Fruit fly (Drosophila melanogaster) whole organism, embryonic: ENCODE measurements around the gene CG3448.

Experiments
- Aef1 ChIP-seq: fragments of 200-800 bp; sonication (Bioruptor generic); IDR thresholded peaks from 3 replicates; pipeline ENCODE4 v1.3.6; 2022; ENCODE audit warnings: missing biosample characterization, missing genetic modification characterization
- Antp ChIP-seq: fragments of 200-800 bp; sonication (Bioruptor generic); optimal IDR thresholded peaks from 3 replicates; lab custom pipeline; 2016; ENCODE audit warnings: missing biosample characterization, missing genetic modification characterization
- Atf3 ChIP-seq: fragments of 200-800 bp; sonication (Bioruptor generic); optimal IDR thresholded peaks from 3 replicates; lab custom pipeline; 2016; ENCODE audit warnings: missing biosample characterization, missing genetic modification characterization
- Bteb2 ChIP-seq: fragments of 200-800 bp; sonication (Bioruptor generic); optimal IDR thresholded peaks from 2 replicates; lab custom pipeline; 2016; ENCODE audit warnings: missing biosample characterization, missing genetic modification characterization
- CG10366 ChIP-seq: fragments of 200-800 bp; sonication (Bioruptor generic); IDR thresholded peaks from 2 replicates; pipeline ENCODE4 v1.3.6; 2022; ENCODE audit warnings: missing biosample characterization, missing genetic modification characterization
- CG1233 ChIP-seq: fragments of 200-800 bp; sonication (Bioruptor generic); optimal IDR thresholded peaks from 4 replicates; lab custom pipeline; 2018; ENCODE audit warnings: missing biosample characterization, mild to moderate bottlenecking, missing genetic modification characterization
- CG13287 ChIP-seq: fragments of 200-800 bp; sonication (Bioruptor generic); IDR thresholded peaks from 2 replicates; pipeline ENCODE4 v1.3.6; 2022; ENCODE audit warnings: missing biosample characterization, missing genetic modification characterization; ENCODE audit not compliant: partially characterized antibody
- CG16863 ChIP-seq: fragments of 200-800 bp; sonication (Bioruptor generic); optimal IDR thresholded peaks from 3 replicates; lab custom pipeline; 2016; ENCODE audit warnings: missing biosample characterization, missing genetic modification characterization
- CG17186 ChIP-seq: fragments of 200-800 bp; sonication (Bioruptor generic); optimal IDR thresholded peaks from 3 replicates; lab custom pipeline; 2017; ENCODE audit warnings: missing biosample characterization, missing genetic modification reagents, missing genetic modification characterization
- CG17361 ChIP-seq: fragments of 200-800 bp; sonication (Bioruptor generic); IDR thresholded peaks from 3 replicates; pipeline ENCODE4 v1.3.6; 2022; ENCODE audit warnings: missing biosample characterization, missing genetic modification characterization
- CG17568 ChIP-seq: fragments of 200-800 bp; sonication (Bioruptor generic); optimal IDR thresholded peaks from 2 replicates; lab custom pipeline; 2018; ENCODE audit warnings: missing biosample characterization, mild to moderate bottlenecking, missing genetic modification characterization, moderate library complexity
- CG2116 ChIP-seq: fragments of 200-800 bp; sonication (Bioruptor generic); optimal IDR thresholded peaks from 3 replicates; lab custom pipeline; 2018; ENCODE audit warnings: missing biosample characterization, mild to moderate bottlenecking, missing genetic modification characterization
- CG30403 ChIP-seq: fragments of 200-800 bp; sonication (Bioruptor generic); optimal IDR thresholded peaks from 3 replicates; lab custom pipeline; 2016; ENCODE audit warnings: missing biosample characterization, missing genetic modification characterization
- CG32767 ChIP-seq: fragments of 200-800 bp; sonication (Bioruptor generic); IDR thresholded peaks from 2 replicates; pipeline ENCODE4 v1.3.6; 2022; ENCODE audit warnings: missing biosample characterization, missing genetic modification characterization
- CG33557 ChIP-seq: fragments of 200-800 bp; sonication (Bioruptor generic); optimal IDR thresholded peaks from 2 replicates; lab custom pipeline; 2019; ENCODE audit warnings: missing biosample characterization, mild to moderate bottlenecking, missing genetic modification characterization, moderate library complexity
- CG34376 ChIP-seq: fragments of 200-800 bp; sonication (Bioruptor generic); optimal IDR thresholded peaks from 2 replicates; lab custom pipeline; 2018; ENCODE audit warnings: missing biosample characterization, mild to moderate bottlenecking, missing genetic modification characterization
- CG3847 ChIP-seq: fragments of 200-800 bp; sonication (Bioruptor generic); IDR thresholded peaks from 2 replicates; pipeline ENCODE4 v1.3.6; 2022; ENCODE audit warnings: missing biosample characterization, missing genetic modification characterization
- CG4854 ChIP-seq: fragments of 200-800 bp; sonication (Bioruptor generic); optimal IDR thresholded peaks from 2 replicates; lab custom pipeline; 2016; ENCODE audit warnings: missing biosample characterization, missing genetic modification characterization, inconsistent platforms
- CG6765 ChIP-seq: fragments of 200-800 bp; sonication (Bioruptor generic); optimal IDR thresholded peaks from 3 replicates; lab custom pipeline; 2017; ENCODE audit warnings: missing biosample characterization, mild to moderate bottlenecking, missing genetic modification characterization
- CG8359 ChIP-seq: fragments of 200-800 bp; sonication (Bioruptor generic); optimal IDR thresholded peaks from 2 replicates; lab custom pipeline; 2017; ENCODE audit warnings: missing biosample characterization, mild to moderate bottlenecking, missing genetic modification characterization, borderline replicate concordance
- CG9932 ChIP-seq: fragments of 200-800 bp; sonication (Bioruptor generic); IDR thresholded peaks from 2 replicates; pipeline ENCODE4 v1.3.6; 2022; ENCODE audit warnings: missing biosample characterization, missing genetic modification characterization
- CHES-1-like ChIP-seq: fragments of 200-800 bp; sonication (Bioruptor generic); optimal IDR thresholded peaks from 2 replicates; lab custom pipeline; 2016; ENCODE audit warnings: missing biosample characterization, missing genetic modification characterization
- Camta ChIP-seq: fragments of 200-800 bp; sonication (Bioruptor generic); optimal IDR thresholded peaks from 2 replicates; lab custom pipeline; 2016; ENCODE audit warnings: missing biosample characterization, missing genetic modification characterization
- CoRest ChIP-seq: fragments of 200-800 bp; sonication (Bioruptor generic); optimal IDR thresholded peaks from 3 replicates; lab custom pipeline; 2018; ENCODE audit warnings: missing biosample characterization, mild to moderate bottlenecking, missing genetic modification characterization, moderate library complexity
- Deaf1 ChIP-seq: fragments of 200-800 bp; optimal IDR thresholded peaks from 3 replicates; lab custom pipeline; 2019; ENCODE audit warnings: missing biosample characterization, mild to moderate bottlenecking, missing genetic modification characterization, moderate library complexity
- Dip3 ChIP-seq: fragments of 200-800 bp; sonication (Bioruptor generic); optimal IDR thresholded peaks from 3 replicates; lab custom pipeline; 2016; ENCODE audit warnings: missing biosample characterization, missing genetic modification characterization
- Dll ChIP-seq: fragments of 200-800 bp; sonication (Bioruptor generic); IDR thresholded peaks from 4 replicates; pipeline ENCODE4 v1.3.6; 2022; ENCODE audit warnings: missing biosample characterization, missing genetic modification characterization; ENCODE audit not compliant: partially characterized antibody
- Doc2 ChIP-seq: fragments of 200-800 bp; sonication (Bioruptor generic); IDR thresholded peaks from 2 replicates; pipeline ENCODE4 v1.3.6; 2022; ENCODE audit warnings: missing biosample characterization, missing genetic modification characterization
- Doc3 ChIP-seq: fragments of 200-800 bp; sonication (Bioruptor generic); IDR thresholded peaks from 3 replicates; pipeline ENCODE4 v1.3.6; 2022; ENCODE audit warnings: missing biosample characterization, missing genetic modification characterization; ENCODE audit not compliant: partially characterized antibody
- Dref ChIP-seq: fragments of 200-800 bp; sonication (Bioruptor generic); IDR thresholded peaks from 2 replicates; pipeline ENCODE4 v1.3.6; 2022; ENCODE audit warnings: missing biosample characterization, missing genetic modification characterization
- Ets97D ChIP-seq: fragments of 200-800 bp; sonication (Bioruptor generic); optimal IDR thresholded peaks from 3 replicates; lab custom pipeline; 2016; ENCODE audit warnings: missing biosample characterization, missing genetic modification characterization
- HHEX ChIP-seq: fragments of 200-800 bp; sonication (Bioruptor generic); optimal IDR thresholded peaks from 3 replicates; lab custom pipeline; 2017; ENCODE audit warnings: missing biosample characterization, mild to moderate bottlenecking, missing genetic modification characterization, missing genetic modification reagents
- HmgZ ChIP-seq: fragments of 200-800 bp; sonication (Bioruptor generic); optimal IDR thresholded peaks from 2 replicates; lab custom pipeline; 2018; ENCODE audit warnings: missing biosample characterization, mild to moderate bottlenecking, missing genetic modification characterization
- Hr3 ChIP-seq: fragments of 200-800 bp; sonication (Bioruptor generic); optimal IDR thresholded peaks from 3 replicates; lab custom pipeline; 2016; ENCODE audit warnings: missing biosample characterization, missing genetic modification characterization
- Max ChIP-seq: fragments of 200-800 bp; sonication (Bioruptor generic); optimal IDR thresholded peaks from 2 replicates; lab custom pipeline; 2016; ENCODE audit warnings: missing biosample characterization, mild to moderate bottlenecking, missing genetic modification characterization
- Med ChIP-seq: fragments of 200-800 bp; sonication (Bioruptor generic); peaks from one replicate; lab custom pipeline; 2016; ENCODE audit warnings: missing biosample characterization, missing genetic modification characterization, mild to moderate bottlenecking, inconsistent platforms, moderate library complexity
- NFAT ChIP-seq: fragments of 200-800 bp; sonication (Bioruptor generic); IDR thresholded peaks from 2 replicates; pipeline ENCODE4 v1.3.6; 2022; ENCODE audit warnings: missing biosample characterization, missing genetic modification characterization
- Rx ChIP-seq: fragments of 200-800 bp; sonication (Bioruptor generic); IDR thresholded peaks from 2 replicates; pipeline ENCODE4 v1.3.6; 2022; ENCODE audit warnings: missing biosample characterization, missing genetic modification characterization
- Sin3A ChIP-seq: fragments of >200 bp; optimal IDR thresholded peaks from 2 replicates; lab custom pipeline; 2018
- Xrp1 ChIP-seq: fragments of 200-800 bp; sonication (Bioruptor generic); IDR thresholded peaks from 2 replicates; pipeline ENCODE4 v1.3.6; 2022; ENCODE audit warnings: missing biosample characterization, missing genetic modification characterization
- cg ChIP-seq: fragments of 200-800 bp; sonication (Bioruptor generic); optimal IDR thresholded peaks from 3 replicates; lab custom pipeline; 2019; ENCODE audit warnings: missing biosample characterization, mild to moderate bottlenecking, missing genetic modification characterization, moderate library complexity
- chif ChIP-seq, 2 experiments: fragments of 200-800 bp; sonication (Bioruptor generic); optimal IDR thresholded peaks; 3 replicates each; lab custom pipeline; 2016; ENCODE audit warnings: missing biosample characterization in 2 of 2, missing genetic modification characterization in 2 of 2
- dm ChIP-seq: fragments of 200-800 bp; sonication (Bioruptor generic); optimal IDR thresholded peaks from 3 replicates; lab custom pipeline; 2016; ENCODE audit warnings: missing biosample characterization, missing genetic modification characterization
- ems ChIP-seq: fragments of 200-800 bp; sonication (Bioruptor generic); optimal IDR thresholded peaks from 3 replicates; lab custom pipeline; 2016; ENCODE audit warnings: missing biosample characterization, missing genetic modification characterization
- gcm ChIP-seq: fragments of 200-800 bp; sonication (Bioruptor generic); optimal IDR thresholded peaks from 2 replicates; lab custom pipeline; 2019; ENCODE audit warnings: missing biosample characterization, mild to moderate bottlenecking, missing genetic modification characterization, moderate library complexity
- hbn ChIP-seq: fragments of 200-800 bp; sonication (Bioruptor generic); IDR thresholded peaks from 2 replicates; pipeline ENCODE4 v1.3.6; 2022; ENCODE audit warnings: missing biosample characterization, missing genetic modification characterization; ENCODE audit not compliant: partially characterized antibody
- insv ChIP-seq, 2 experiments: fragments of 200-800 bp; sonication (Bioruptor generic); optimal IDR thresholded peaks; 3 replicates each; lab custom pipeline; 2016 to 2018; ENCODE audit warnings: missing biosample characterization in 2 of 2, missing genetic modification characterization in 2 of 2
- jumu ChIP-seq: fragments of 200-800 bp; sonication (Bioruptor generic); optimal IDR thresholded peaks from 3 replicates; lab custom pipeline; 2016; ENCODE audit warnings: missing biosample characterization, missing genetic modification characterization
- mirr ChIP-seq: fragments of 200-800 bp; sonication (Bioruptor generic); optimal IDR thresholded peaks from 3 replicates; lab custom pipeline; 2018; ENCODE audit warnings: missing biosample characterization, mild to moderate bottlenecking, missing genetic modification characterization
- sug ChIP-seq: fragments of 200-800 bp; optimal IDR thresholded peaks from 2 replicates; lab custom pipeline; 2019; ENCODE audit warnings: missing biosample characterization, mild to moderate bottlenecking, missing genetic modification characterization, moderate library complexity
- trem ChIP-seq: fragments of 200-800 bp; optimal IDR thresholded peaks from 3 replicates; lab custom pipeline; 2019; ENCODE audit warnings: missing biosample characterization, mild to moderate bottlenecking, missing genetic modification characterization, moderate library complexity

CG3448 gene

DNA sequence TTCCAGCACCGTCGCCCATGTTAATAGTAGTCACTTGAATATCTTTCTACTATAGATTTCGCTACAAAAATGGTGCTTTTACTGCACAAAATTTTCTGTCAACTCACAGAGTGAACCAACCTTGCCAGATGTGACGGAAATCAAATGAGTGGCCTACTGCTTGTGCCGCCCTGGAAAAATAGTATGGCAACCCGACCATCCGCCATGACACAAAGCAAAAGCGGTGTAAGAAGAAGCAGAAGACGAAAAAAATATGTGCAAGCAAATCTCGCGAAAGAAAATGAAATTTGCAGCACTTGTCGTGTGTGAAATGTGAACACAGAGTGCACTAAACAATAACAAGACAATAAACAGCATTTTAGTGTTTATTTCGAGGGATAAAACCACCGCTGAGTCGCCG lies 25.5 kb upstream of the CG3448 start, which contains the start of the genes Uch-L5 and Jarid2 (continued):
- TF ChIP-seq Bteb2 (GFP tag; lab: Kevin White, UChicago) (no peak), Dref (GFP tag; lab: Robert Waterston, UW) (peak; percentile 48), Dip3 (GFP tag; lab: Kevin White, UChicago) (peak; percentile 29), CG30403 (peak; percentile 51), CG9932 (peak; percentile 23; the same call in 1 of the 2 replicates), CG34376 (peak; percentile 42), CG17568 (GFP tag; lab: Kevin White, UChicago) (no peak), dm (peak; percentile 81), HmgZ (tag; lab: Kevin White, UChicago) (peak; percentile 63), gcm (GFP tag; lab: Kevin White, UChicago) (peak; percentile 17), Dll (GFP tag; lab: Robert Waterston, UW) (0 out of 4 replicates have a peak, but pooled peaks have one; percentile 24), hbn (GFP tag; lab: Robert Waterston, UW) (no peak), chif (GFP tag; optimal IDR thresholded peaks at IDR 0.05; lab: Kevin White, UChicago) (peak; percentile 33 to 38), CG8359 (GFP tag; lab: Kevin White, UChicago) (no peak), CG1233 (GFP tag; lab: Kevin White, UChicago) (peak; percentile 23), CG17186 (peak; percentile 75), NFAT (GFP tag; lab: Robert Waterston, UW) (peak; percentile 69), CG13287 (GFP tag; lab: Robert Waterston, UW) (peak; percentile 33; the same call in 1 of the 2 replicates), CG3847 (peak; percentile 86), Sin3A (peak; percentile 79), insv (GFP tag; optimal IDR thresholded peaks at IDR 0.05; lab: Kevin White, UChicago) (peak in 1 of 2 experiments; percentile 37), Doc2 (GFP tag; lab: Robert Waterston, UW) (no peak), jumu (GFP tag; lab: Kevin White, UChicago) (peak; percentile 82), Atf3 (GFP tag; lab: Kevin White, UChicago) (peak; percentile 21), CHES-1-like (GFP tag; lab: Kevin White, UChicago) (peak; percentile 94), CG32767 (GFP tag; lab: Robert Waterston, UW) (no peak), cg (GFP tag; lab: Kevin White, UChicago) (peak; percentile 7), trem (tag; lab: Kevin White, UChicago) (peak; percentile 82), Antp (GFP tag; lab: Kevin White, UChicago) (peak; percentile 78), Hr3 (GFP tag; lab: Kevin White, UChicago) (no peak), Xrp1 (GFP tag; lab: Robert Waterston, UW) (peak; percentile 47; the same call in 1 of the 2 replicates), CG2116 (GFP tag; lab: Kevin White, UChicago) (peak; percentile 63), mirr (peak; percentile 61), Deaf1 (tag; lab: Kevin White, UChicago) (peak; percentile 10), CoRest (tag; lab: Kevin White, UChicago) (peak; percentile 28), ems (GFP tag; lab: Kevin White, UChicago) (peak; percentile 55), CG16863 (GFP tag; lab: Kevin White, UChicago) (peak; percentile 43), CG17361 (no peak), HHEX (GFP tag; lab: Kevin White, UChicago) (peak; percentile 36), CG10366 (GFP tag; lab: Robert Waterston, UW) (no peak), Med (peak; percentile 94), CG4854 (GFP tag; lab: Kevin White, UChicago) (peak; percentile 17), CG6765 (GFP tag; lab: Kevin White, UChicago) (peak; percentile 45), Ets97D (GFP tag; lab: Kevin White, UChicago) (peak; percentile 96), Rx (GFP tag; lab: Robert Waterston, UW) (peak; percentile 43; the same call in 1 of the 2 replicates), sug (tag; lab: Kevin White, UChicago) (peak; percentile 46), Doc3 (GFP tag; lab: Robert Waterston, UW) (no peak; the same call in 2 of the 3 replicates), Camta (GFP tag; lab: Kevin White, UChicago) (peak; percentile 55), Aef1 (GFP tag; lab: Robert Waterston, UW) (peak; percentile 42; the same call in 1 of the 3 replicates), Max (GFP tag; lab: Kevin White, UChicago) (peak; percentile 52), CG33557 (peak; percentile 7)
